Worm (Caenorhabditis elegans): ENCODE results near the gene Y37E11B.2.

ce11 chrIV:3579477-3579975 lies 1.3 kb downstream of the Y37E11B.2 start, which contains the start of gene Y37E11B.1:
- TF ChIP-seq F57A8.1 (GFP tag; optimal IDR thresholded peaks at IDR 0.05) (no peak), T26A5.8 (tag; optimal IDR thresholded peaks at IDR 0.05) (no peak), cebp-2 (GFP tag; IDR thresholded peaks at IDR 0.05) (no peak), pha-4 (tag; optimal IDR thresholded peaks at IDR 0.05) (no peak), atf-7 (tag; optimal IDR thresholded peaks at IDR 0.05) (no peak), mxl-1 (tag; optimal IDR thresholded peaks at IDR 0.05) (no peak), ztf-22 (GFP tag; optimal IDR thresholded peaks at IDR 0.05) (no peak), cebp-1 (GFP tag; IDR thresholded peaks at IDR 0.05) (no peak), cebp-1 (tag; optimal IDR thresholded peaks at IDR 0.05) (no peak), Y95B8A.8 (GFP tag; IDR thresholded peaks at IDR 0.05) (no peak), dpff-1 (tag; optimal IDR thresholded peaks at IDR 0.05) (no peak), dox-1 (GFP tag; IDR thresholded peaks at IDR 0.05) (no peak)

Measured in whole organism, young adult.